Fruit fly (Drosophila melanogaster) whole organism, pupa: ENCODE measurements around the gene Vha16-3.
A peak's percentile ranks its signal among the peaks of the same experiment; 100 is the strongest.

Experiments used
- CG10348 ChIP-seq: fragments of 200-800 bp; sonication (Bioruptor generic); IDR thresholded peaks from 2 replicates; pipeline ENCODE4 v1.3.6; 2022; ENCODE audit warnings: missing biosample characterization, missing genetic modification characterization
- CG12605 ChIP-seq: fragments of 200-800 bp; sonication (Bioruptor generic); IDR thresholded peaks from 2 replicates; pipeline ENCODE4 v1.3.6; 2022; ENCODE audit warnings: missing biosample characterization, missing genetic modification characterization
- CG13204 ChIP-seq: fragments of 200-800 bp; sonication (Bioruptor generic); optimal IDR thresholded peaks from 2 replicates; lab custom pipeline; 2018; ENCODE audit warnings: missing biosample characterization, mild to moderate bottlenecking, missing genetic modification characterization, moderate library complexity
- CG14655 ChIP-seq: fragments of 200-800 bp; sonication (Bioruptor generic); optimal IDR thresholded peaks from 3 replicates; lab custom pipeline; 2017; ENCODE audit warnings: mild to moderate bottlenecking, missing biosample characterization, missing genetic modification reagents, missing genetic modification characterization
- CG15710 ChIP-seq: fragments of 200-800 bp; sonication (Bioruptor generic); optimal IDR thresholded peaks from 2 replicates; lab custom pipeline; 2018; ENCODE audit warnings: missing biosample characterization, mild to moderate bottlenecking, missing genetic modification characterization, moderate library complexity
- CG17806 ChIP-seq: fragments of 200-800 bp; sonication (Bioruptor generic); optimal IDR thresholded peaks from 2 replicates; lab custom pipeline; 2018; ENCODE audit warnings: missing biosample characterization, mild to moderate bottlenecking, missing genetic modification characterization, moderate library complexity
- CG32121 ChIP-seq: fragments of 200-800 bp; sonication (Bioruptor generic); IDR thresholded peaks from 2 replicates; pipeline ENCODE4 v1.3.6; 2022; ENCODE audit warnings: missing biosample characterization, missing genetic modification characterization
- CG34367 ChIP-seq: fragments of 200-800 bp; sonication (Bioruptor generic); optimal IDR thresholded peaks from 2 replicates; lab custom pipeline; 2018; ENCODE audit warnings: missing biosample characterization, mild to moderate bottlenecking, missing genetic modification characterization
- CG4496 ChIP-seq: fragments of 200-800 bp; sonication (Bioruptor generic); IDR thresholded peaks from 3 replicates; pipeline ENCODE4 v1.3.6; 2022; ENCODE audit warnings: missing biosample characterization, missing genetic modification characterization
- CG8159 ChIP-seq: fragments of 200-800 bp; sonication (Bioruptor generic); optimal IDR thresholded peaks from 3 replicates; lab custom pipeline; 2018; ENCODE audit warnings: missing biosample characterization, mild to moderate bottlenecking, missing genetic modification characterization, moderate library complexity
- CG8301 ChIP-seq: fragments of 200-800 bp; sonication (Bioruptor generic); optimal IDR thresholded peaks from 2 replicates; lab custom pipeline; 2018; ENCODE audit warnings: missing biosample characterization, mild to moderate bottlenecking, missing genetic modification characterization
- CG9948 ChIP-seq: fragments of 200-800 bp; sonication (Bioruptor generic); optimal IDR thresholded peaks from 2 replicates; lab custom pipeline; 2018; ENCODE audit warnings: missing biosample characterization, mild to moderate bottlenecking, missing genetic modification characterization, moderate library complexity
- D1 ChIP-seq: fragments of 200-800 bp; sonication (Bioruptor generic); optimal IDR thresholded peaks from 2 replicates; lab custom pipeline; 2018; ENCODE audit warnings: missing biosample characterization, mild to moderate bottlenecking, missing genetic modification characterization, moderate library complexity
- EcR ChIP-seq: fragments of 200-800 bp; sonication (Bioruptor generic); optimal IDR thresholded peaks from 3 replicates; lab custom pipeline; 2019; ENCODE audit warnings: missing biosample characterization, missing genetic modification characterization, mild to moderate bottlenecking, moderate library complexity, missing genetic modification reagents
- Ets98B ChIP-seq: fragments of 200-800 bp; sonication (Bioruptor generic); IDR thresholded peaks from 2 replicates; pipeline ENCODE4 v1.3.6; 2022; ENCODE audit warnings: missing biosample characterization, missing genetic modification characterization
- Pif1A ChIP-seq: fragments of 200-800 bp; sonication (Bioruptor generic); optimal IDR thresholded peaks from 3 replicates; lab custom pipeline; 2016; ENCODE audit warnings: missing biosample characterization, missing genetic modification characterization
- Pif1B ChIP-seq: fragments of 200-800 bp; sonication (Bioruptor generic); optimal IDR thresholded peaks from 3 replicates; lab custom pipeline; 2016; ENCODE audit warnings: missing biosample characterization, missing genetic modification characterization
- Snoo ChIP-seq: fragments of 200-800 bp; sonication (Bioruptor generic); optimal IDR thresholded peaks from 3 replicates; lab custom pipeline; 2017; ENCODE audit warnings: missing biosample characterization, mild to moderate bottlenecking, missing genetic modification characterization, inconsistent platforms
- fd96Ca ChIP-seq: fragments of 200-800 bp; sonication (Bioruptor generic); IDR thresholded peaks from 3 replicates; pipeline ENCODE4 v1.3.6; 2022; ENCODE audit warnings: missing biosample characterization, missing genetic modification characterization
- gl ChIP-seq: fragments of 200-800 bp; sonication (Bioruptor generic); optimal IDR thresholded peaks from 2 replicates; lab custom pipeline; 2018; ENCODE audit warnings: missing biosample characterization, mild to moderate bottlenecking, missing genetic modification characterization
- rn ChIP-seq: fragments of 200-800 bp; sonication (Bioruptor generic); IDR thresholded peaks from 2 replicates; pipeline ENCODE4 v1.3.6; 2022; ENCODE audit warnings: missing biosample characterization, missing genetic modification characterization

Gene Vha16-3

dm6 chr3L:11487327-11487973 lies 14.4 kb downstream of the Vha16-3 start, which contains the start of gene chrb:
Gene chrb, plus strand, starts transcription at chr3L:11487550.
- TF ChIP-seq CG10348 (GFP tag; lab: Robert Waterston, UW) (no peak), gl (tag; lab: Kevin White, UChicago) (peak; percentile 4), Ets98B (GFP tag; lab: Robert Waterston, UW) (peak; percentile 68), CG15710 (tag; lab: Kevin White, UChicago) (peak; percentile 5), CG12605 (GFP tag; lab: Robert Waterston, UW) (peak; percentile 66), CG17806 (tag; lab: Kevin White, UChicago) (no peak), D1 (tag; lab: Kevin White, UChicago) (no peak), rn (GFP tag; lab: Robert Waterston, UW) (no peak), CG34367 (tag; lab: Kevin White, UChicago) (peak; percentile 21), Snoo (tag; lab: Kevin White, UChicago) (peak; percentile 52), CG14655 (peak; percentile 15), Pif1A (GFP tag; lab: Kevin White, UChicago) (no peak), EcR (GFP tag; lab: Kevin White, UChicago) (peak; percentile 71), CG32121 (GFP tag; lab: Robert Waterston, UW) (peak; percentile 81), CG8301 (tag; lab: Kevin White, UChicago) (peak; percentile 8), CG4496 (peak; percentile 79), CG8159 (tag; lab: Kevin White, UChicago) (peak; percentile 24), fd96Ca (GFP tag; lab: Robert Waterston, UW) (no peak; the same call in 2 of the 3 replicates), CG9948 (tag; lab: Kevin White, UChicago) (no peak), Pif1B (GFP tag; lab: Kevin White, UChicago) (peak; percentile 47), CG13204 (GFP tag; lab: Kevin White, UChicago) (peak; percentile 56)

- no peak for TF ChIP-seq Pif1B (GFP tag; lab: Kevin White, UChicago)
- no peak for TF ChIP-seq rn (GFP tag; lab: Robert Waterston, UW)
- no peak for TF ChIP-seq fd96Ca (GFP tag; lab: Robert Waterston, UW)
- no peak for TF ChIP-seq CG8159 (tag; lab: Kevin White, UChicago)
- no peak for TF ChIP-seq Ets98B (GFP tag; lab: Robert Waterston, UW)
- no peak for TF ChIP-seq EcR (GFP tag; lab: Kevin White, UChicago)
- TF ChIP-seq D1 (tag; lab: Kevin White, UChicago) = no peak
- no peak for TF ChIP-seq CG8301 (tag; lab: Kevin White, UChicago)
- no peak for TF ChIP-seq CG9948 (tag; lab: Kevin White, UChicago)
- TF ChIP-seq CG10348 (GFP tag; lab: Robert Waterston, UW) = no peak
- no peak for TF ChIP-seq CG14655
- no peak for TF ChIP-seq CG17806 (tag; lab: Kevin White, UChicago)
- TF ChIP-seq CG12605 (GFP tag; lab: Robert Waterston, UW) = no peak
- no peak for TF ChIP-seq gl (tag; lab: Kevin White, UChicago)
- TF ChIP-seq CG4496 = no peak
- TF ChIP-seq CG34367 (tag; lab: Kevin White, UChicago) = no peak
- TF ChIP-seq Pif1A (GFP tag; lab: Kevin White, UChicago) = no peak
- no peak for TF ChIP-seq Snoo (tag; lab: Kevin White, UChicago)
Measured at dm6 chr3L:11488264-11488663, 15.2 kb downstream of the Vha16-3 start.

dm6 chr3L:11489489-11489888 lies 16.4 kb downstream of the Vha16-3 start:
- no peak for TF ChIP-seq gl (tag; lab: Kevin White, UChicago)
- TF ChIP-seq CG10348 (GFP tag; lab: Robert Waterston, UW) = no peak
- no peak for TF ChIP-seq D1 (tag; lab: Kevin White, UChicago)
- TF ChIP-seq CG15710 (tag; lab: Kevin White, UChicago) = no peak
- TF ChIP-seq Ets98B (GFP tag; lab: Robert Waterston, UW) = no peak
- TF ChIP-seq CG14655 = no peak
- no peak for TF ChIP-seq CG32121 (GFP tag; lab: Robert Waterston, UW)
- no peak for TF ChIP-seq CG13204 (GFP tag; lab: Kevin White, UChicago)
- no peak for TF ChIP-seq Pif1A (GFP tag; lab: Kevin White, UChicago)

dm6 chr3L:11490539-11490938 lies 17.4 kb downstream of the Vha16-3 start:
- TF ChIP-seq CG17806 (tag; lab: Kevin White, UChicago) = no peak
- TF ChIP-seq CG14655 = no peak
- no peak for TF ChIP-seq CG9948 (tag; lab: Kevin White, UChicago)
- no peak for TF ChIP-seq EcR (GFP tag; lab: Kevin White, UChicago)
- TF ChIP-seq rn (GFP tag; lab: Robert Waterston, UW) = no peak

dm6 chr3L:11491222-11491873 lies 18.3 kb downstream of the Vha16-3 start:
- TF ChIP-seq CG8301 (tag; lab: Kevin White, UChicago) = peak; percentile 51
- peak; percentile 48 for TF ChIP-seq CG17806 (tag; lab: Kevin White, UChicago)
- no peak for TF ChIP-seq fd96Ca (GFP tag; lab: Robert Waterston, UW)
- TF ChIP-seq CG12605 (GFP tag; lab: Robert Waterston, UW) = peak; percentile 54
- peak; percentile 73 for TF ChIP-seq Snoo (tag; lab: Kevin White, UChicago)
- no peak for TF ChIP-seq Pif1B (GFP tag; lab: Kevin White, UChicago)
- peak; percentile 36 for TF ChIP-seq CG9948 (tag; lab: Kevin White, UChicago)
- peak; percentile 47 for TF ChIP-seq Pif1A (GFP tag; lab: Kevin White, UChicago)
- peak; percentile 61 for TF ChIP-seq CG32121 (GFP tag; lab: Robert Waterston, UW)
- peak; percentile 58 for TF ChIP-seq CG8159 (tag; lab: Kevin White, UChicago)
- no peak for TF ChIP-seq D1 (tag; lab: Kevin White, UChicago)
- TF ChIP-seq Ets98B (GFP tag; lab: Robert Waterston, UW) = peak; percentile 8; the same call in 1 of the 2 replicates
- no peak for TF ChIP-seq gl (tag; lab: Kevin White, UChicago)
- TF ChIP-seq rn (GFP tag; lab: Robert Waterston, UW) = 0 out of 2 replicates have a peak, but pooled peaks have one; percentile 8
- peak; percentile 73 for TF ChIP-seq CG4496
- no peak for TF ChIP-seq EcR (GFP tag; lab: Kevin White, UChicago)
- peak; percentile 58 for TF ChIP-seq CG14655
- no peak for TF ChIP-seq CG13204 (GFP tag; lab: Kevin White, UChicago)
- TF ChIP-seq CG15710 (tag; lab: Kevin White, UChicago) = peak; percentile 57
- no peak for TF ChIP-seq CG10348 (GFP tag; lab: Robert Waterston, UW)
- TF ChIP-seq CG34367 (tag; lab: Kevin White, UChicago) = peak; percentile 25
